Fruit fly (Drosophila melanogaster): ENCODE results near the gene CG2211.

The CG2211 gene

dm6 chr3L:1349397-1349796, 14.2 kb upstream of the CG2211 start (continued):
- TF ChIP-seq dpn (GFP tag; optimal IDR thresholded peaks at IDR 0.05) (no peak), pb (GFP tag; optimal IDR thresholded peaks at IDR 0.05) (no peak), CG15269 (tag; optimal IDR thresholded peaks at IDR 0.05) (no peak), CG30403 (GFP tag; optimal IDR thresholded peaks at IDR 0.05) (no peak), mirr (GFP tag; optimal IDR thresholded peaks at IDR 0.05) (no peak), CG13123 (GFP tag; optimal IDR thresholded peaks at IDR 0.05) (no peak), Trl (optimal IDR thresholded peaks at IDR 0.05) (peak; percentile 57 to 65), Trl (GFP tag; optimal IDR thresholded peaks at IDR 0.05) (no peak), Ets65A (GFP tag) (peak; percentile 68), CG15514 (GFP tag; optimal IDR thresholded peaks at IDR 0.05) (peak; percentile 15), hth (optimal IDR thresholded peaks at IDR 0.05) (no peak), CG4730 (GFP tag; IDR thresholded peaks at IDR 0.05) (no peak), en (GFP tag; optimal IDR thresholded peaks at IDR 0.05) (no peak), CTCF (GFP tag; optimal IDR thresholded peaks at IDR 0.05) (no peak), usp (GFP tag; optimal IDR thresholded peaks at IDR 0.05) (no peak), stc (GFP tag; IDR thresholded peaks at IDR 0.05) (no peak), kni (GFP tag; optimal IDR thresholded peaks at IDR 0.05) (peak; percentile 21), NFAT (GFP tag; IDR thresholded peaks at IDR 0.05) (no peak), gfzf (GFP tag; optimal IDR thresholded peaks at IDR 0.05) (no peak), sima (GFP tag; optimal IDR thresholded peaks at IDR 0.05) (no peak), CG31224 (GFP tag; IDR thresholded peaks at IDR 0.05) (no peak), CG4854 (GFP tag; optimal IDR thresholded peaks at IDR 0.05) (no peak), CG6765 (GFP tag; optimal IDR thresholded peaks at IDR 0.05) (no peak), CG34376 (GFP tag; optimal IDR thresholded peaks at IDR 0.05) (no peak), TFAM (GFP tag; optimal IDR thresholded peaks at IDR 0.05) (no peak)

dm6 chr3L:1348935-1349334, 13.8 kb upstream of the CG2211 start:
- TF ChIP-seq CG10462 (GFP tag; optimal IDR thresholded peaks at IDR 0.05) (no peak), pros (GFP tag; optimal IDR thresholded peaks at IDR 0.05) (no peak), NK7.1 (GFP tag; optimal IDR thresholded peaks at IDR 0.05) (no peak), Hr3 (GFP tag; optimal IDR thresholded peaks at IDR 0.05) (no peak), Sry-δ (GFP tag; optimal IDR thresholded peaks at IDR 0.05) (no peak), CG18011 (GFP tag; optimal IDR thresholded peaks at IDR 0.05) (no peak), grn (GFP tag; optimal IDR thresholded peaks at IDR 0.05) (no peak), pan (optimal IDR thresholded peaks at IDR 0.05) (no peak), pan (GFP tag; optimal IDR thresholded peaks at IDR 0.05 in 1 of 2, IDR thresholded peaks at IDR 0.05 in 1 of 2) (no peak), row (GFP tag; IDR thresholded peaks at IDR 0.05) (peak; percentile 39; the same call in 2 of the 3 replicates), Ssrp (tag; optimal IDR thresholded peaks at IDR 0.05) (peak; percentile 29), ato (GFP tag; IDR thresholded peaks at IDR 0.05; ENCODE audit: partially characterized antibody) (no peak), gem (tag; optimal IDR thresholded peaks at IDR 0.05) (peak; percentile 21), Hr78 (GFP tag; optimal IDR thresholded peaks at IDR 0.05) (no peak), dysf (GFP tag; IDR thresholded peaks at IDR 0.05) (no peak), CG11093 (GFP tag; IDR thresholded peaks at IDR 0.05) (no peak), maf-S (GFP tag; optimal IDR thresholded peaks at IDR 0.05) (no peak), tio (GFP tag; optimal IDR thresholded peaks at IDR 0.05) (peak; percentile 30), fd64A (GFP tag; optimal IDR thresholded peaks at IDR 0.05) (no peak), CG17328 (GFP tag; IDR thresholded peaks at IDR 0.05) (no peak), grau (tag; optimal IDR thresholded peaks at IDR 0.05) (peak; percentile 81), Abd-B (GFP tag; optimal IDR thresholded peaks at IDR 0.05) (no peak), Drgx (GFP tag; IDR thresholded peaks at IDR 0.05) (no peak), CG17361 (GFP tag; IDR thresholded peaks at IDR 0.05) (no peak), ase (GFP tag; IDR thresholded peaks at IDR 0.05) (peak; percentile 6; the same call in 1 of the 3 replicates), CG15696 (tag; optimal IDR thresholded peaks at IDR 0.05) (no peak), trh (GFP tag; optimal IDR thresholded peaks at IDR 0.05) (no peak), Ets65A (GFP tag) (no peak), CG8478 (optimal IDR thresholded peaks at IDR 0.05) (no peak), sqz (GFP tag; optimal IDR thresholded peaks at IDR 0.05) (no peak), ssp (GFP tag; IDR thresholded peaks at IDR 0.05) (no peak)

Measured in whole organism, embryonic.